Worm (Caenorhabditis elegans) whole organism, young adult: ENCODE measurements around the gene R04F11.3.
A peak's percentile ranks its signal among the peaks of the same experiment; 100 is the strongest.

Experiments
- B0261.1 ChIP-seq: sonication (generic microtip); optimal IDR thresholded peaks from 2 replicates; lab custom pipeline; 2016; ENCODE audit warnings: mild to moderate bottlenecking, missing genetic modification characterization, moderate library complexity, missing compliant biosample characterization
- F22D6.2 ChIP-seq: sonication (generic microtip); optimal IDR thresholded peaks from 2 replicates; lab custom pipeline; 2016; ENCODE audit warnings: mild to moderate bottlenecking, missing genetic modification characterization, missing compliant biosample characterization
- F23B12.7 ChIP-seq: sonication (generic microtip); optimal IDR thresholded peaks from 2 replicates; lab custom pipeline; 2017; ENCODE audit warnings: missing genetic modification characterization, mild to moderate bottlenecking, missing compliant biosample characterization, antibody characterized with exemption, moderate library complexity; ENCODE audit not compliant: insufficient read depth
- F39B2.1 ChIP-seq: fragments of 200-800 bp; sonication (Bioruptor generic); IDR thresholded peaks from 2 replicates; pipeline ENCODE4 v1.3.6; 2022; ENCODE audit warnings: missing genetic modification reagents, missing genetic modification characterization, missing compliant biosample characterization
- F52B5.7 ChIP-seq: sonication (generic microtip); optimal IDR thresholded peaks from 2 replicates; lab custom pipeline; 2016; ENCODE audit warnings: mild to moderate bottlenecking, missing genetic modification characterization, missing compliant biosample characterization
- K12H6.12 ChIP-seq: fragments of 200-800 bp; sonication (Bioruptor generic); optimal IDR thresholded peaks from 2 replicates; lab custom pipeline; 2018; ENCODE audit warnings: mild to moderate bottlenecking, missing genetic modification characterization, missing compliant biosample characterization
- Y53F4B.3 ChIP-seq: fragments of 200-800 bp; sonication (Bioruptor generic); IDR thresholded peaks from 2 replicates; pipeline ENCODE4 v1.3.6; 2022; ENCODE audit warnings: missing genetic modification reagents, missing genetic modification characterization, missing compliant biosample characterization
- Y53G8AR.9 ChIP-seq: fragments of 200-800 bp; sonication (Bioruptor generic); conservative IDR thresholded peaks from 2 replicates; pipeline ENCODE4 v1.3.6; 2022; ENCODE audit warnings: missing genetic modification reagents, missing genetic modification characterization, missing compliant biosample characterization
- Y67H2A.10 ChIP-seq: fragments of 200-800 bp; sonication (Bioruptor generic); conservative IDR thresholded peaks from 2 replicates; pipeline ENCODE4 v1.3.6; 2022; ENCODE audit warnings: missing genetic modification reagents, missing genetic modification characterization, missing compliant biosample characterization
- Y79H2A.3 ChIP-seq: fragments of 200-800 bp; sonication (Bioruptor generic); conservative IDR thresholded peaks from 2 replicates; pipeline ENCODE4 v1.3.6; 2022; ENCODE audit warnings: missing genetic modification reagents, missing genetic modification characterization, missing compliant biosample characterization
- ZK185.1 ChIP-seq: sonication (generic microtip); optimal IDR thresholded peaks from 2 replicates; lab custom pipeline; 2016; ENCODE audit warnings: mild to moderate bottlenecking, missing genetic modification characterization, missing compliant biosample characterization; ENCODE audit not compliant: poor library complexity, severe bottlenecking
- akir-1 ChIP-seq: fragments of 200-800 bp; sonication (Bioruptor generic); optimal IDR thresholded peaks from 2 replicates; lab custom pipeline; 2018; ENCODE audit warnings: mild to moderate bottlenecking, missing genetic modification characterization, moderate library complexity, missing compliant biosample characterization
- ama-1 ChIP-seq, 3 experiments: fragments of 150-350 bp in 1 of 3; sonication (generic microtip) in 2 of 3; optimal IDR thresholded peaks; 2 replicates each; lab custom pipeline; 2014 to 2018; ENCODE audit warnings: missing biosample characterization in 2 of 3, missing genetic modification characterization in 2 of 3, missing genetic modification reagents in 2 of 3
- aptf-2 ChIP-seq: fragments of 200-800 bp; sonication (Bioruptor generic); conservative IDR thresholded peaks from 2 replicates; pipeline ENCODE4 v1.3.6; 2022; ENCODE audit warnings: missing genetic modification reagents, missing genetic modification characterization, missing compliant biosample characterization
- athp-1 ChIP-seq: sonication (generic microtip); optimal IDR thresholded peaks from 2 replicates; lab custom pipeline; 2017; ENCODE audit warnings: mild to moderate bottlenecking, missing genetic modification characterization, missing compliant biosample characterization
- attf-3 ChIP-seq: fragments of 200-800 bp; sonication (Bioruptor generic); conservative IDR thresholded peaks from 2 replicates; pipeline ENCODE4 v1.3.6; 2022; ENCODE audit warnings: missing genetic modification reagents, missing genetic modification characterization, missing compliant biosample characterization
- bed-2 ChIP-seq: fragments of 200-800 bp; sonication (Bioruptor generic); IDR thresholded peaks from 2 replicates; pipeline ENCODE4 v1.3.6; 2022; ENCODE audit warnings: missing genetic modification reagents, missing genetic modification characterization, missing compliant biosample characterization
- cebp-2 ChIP-seq: fragments of 200-800 bp; sonication (Bioruptor generic); IDR thresholded peaks from 2 replicates; pipeline ENCODE4 v1.3.6; 2022; ENCODE audit warnings: missing genetic modification characterization, missing compliant biosample characterization
- die-1 ChIP-seq: sonication (generic microtip); optimal IDR thresholded peaks from 2 replicates; lab custom pipeline; 2016; ENCODE audit warnings: missing genotype, mild to moderate bottlenecking, missing genetic modification characterization, missing compliant biosample characterization
- dox-1 ChIP-seq: fragments of 200-800 bp; sonication (Bioruptor generic); IDR thresholded peaks from 2 replicates; pipeline ENCODE4 v1.3.6; 2022; ENCODE audit warnings: missing genetic modification reagents, missing genetic modification characterization, missing compliant biosample characterization
- dpff-1 ChIP-seq: sonication (generic microtip); optimal IDR thresholded peaks from 2 replicates; lab custom pipeline; 2017; ENCODE audit warnings: mild to moderate bottlenecking, missing genetic modification characterization, missing compliant biosample characterization
- dpl-1 ChIP-seq: fragments of 150-350 bp; optimal IDR thresholded peaks from 2 replicates; lab custom pipeline; 2014; ENCODE audit warnings: missing biosample characterization, missing genetic modification reagents, missing genetic modification characterization
- efl-1 ChIP-seq: fragments of 150-350 bp; optimal IDR thresholded peaks from 2 replicates; lab custom pipeline; 2014; ENCODE audit warnings: missing biosample characterization, missing genetic modification reagents, missing genetic modification characterization
- egrh-3 ChIP-seq: fragments of 200-800 bp; sonication (Bioruptor generic); IDR thresholded peaks from 2 replicates; pipeline ENCODE4 v1.3.6; 2022; ENCODE audit warnings: missing genetic modification reagents, missing genetic modification characterization, missing compliant biosample characterization
- fkh-3 ChIP-seq: sonication (generic microtip); optimal IDR thresholded peaks from 2 replicates; lab custom pipeline; 2016; ENCODE audit warnings: mild to moderate bottlenecking, missing genetic modification characterization, missing compliant biosample characterization
- hlh-26 ChIP-seq: fragments of 200-800 bp; sonication (Bioruptor generic); conservative IDR thresholded peaks from 2 replicates; pipeline ENCODE4 v1.3.6; 2022; ENCODE audit warnings: missing genetic modification reagents, missing genetic modification characterization, missing compliant biosample characterization
- hmg-1.2 ChIP-seq: fragments of 200-800 bp; sonication (Bioruptor generic); IDR thresholded peaks from 2 replicates; pipeline ENCODE4 v1.3.6; 2022; ENCODE audit warnings: missing genetic modification reagents, missing genetic modification characterization, missing compliant biosample characterization
- lag-1 ChIP-seq: fragments of 200-800 bp; sonication (Bioruptor generic); IDR thresholded peaks from 2 replicates; pipeline ENCODE4 v1.3.6; 2022; ENCODE audit warnings: missing genetic modification reagents, missing genetic modification characterization, missing compliant biosample characterization
- lin-26 ChIP-seq: fragments of 200-800 bp; sonication (Bioruptor generic); IDR thresholded peaks from 2 replicates; pipeline ENCODE4 v1.3.6; 2022; ENCODE audit warnings: missing genetic modification reagents, missing genetic modification characterization, missing compliant biosample characterization
- lin-35 ChIP-seq, 3 experiments: fragments of 150-350 bp in 2 of 3; sonication (generic microtip) in 1 of 3; optimal IDR thresholded peaks; 2 replicates each; lab custom pipeline; 2014 to 2018; ENCODE audit warnings: missing biosample characterization in 3 of 3, missing genetic modification characterization in 3 of 3, missing genetic modification reagents in 3 of 3
- lin-40 ChIP-seq: sonication (generic microtip); optimal IDR thresholded peaks from 2 replicates; lab custom pipeline; 2016; ENCODE audit warnings: missing genetic modification characterization, mild to moderate bottlenecking, missing compliant biosample characterization, missing genotype, missing genetic modification reagents
- lin-54 ChIP-seq: fragments of 200-800 bp; sonication (Bioruptor generic); optimal IDR thresholded peaks from 2 replicates; lab custom pipeline; 2018; ENCODE audit warnings: mild to moderate bottlenecking, missing genetic modification characterization, missing compliant biosample characterization
- madf-10 ChIP-seq: sonication (generic microtip); optimal IDR thresholded peaks from 2 replicates; lab custom pipeline; 2016; ENCODE audit warnings: mild to moderate bottlenecking, missing genetic modification characterization, missing compliant biosample characterization
- madf-3 ChIP-seq: fragments of 200-800 bp; sonication (Bioruptor generic); IDR thresholded peaks from 2 replicates; pipeline ENCODE4 v1.3.6; 2022; ENCODE audit warnings: missing genetic modification reagents, missing genetic modification characterization, missing compliant biosample characterization
- madf-6 ChIP-seq: fragments of 200-800 bp; sonication (Bioruptor generic); IDR thresholded peaks from 2 replicates; pipeline ENCODE4 v1.3.6; 2022; ENCODE audit warnings: missing genetic modification reagents, missing genetic modification characterization, missing compliant biosample characterization
- mcd-1 ChIP-seq: fragments of 200-800 bp; sonication (Bioruptor generic); IDR thresholded peaks from 2 replicates; pipeline ENCODE4 v1.3.6; 2022; ENCODE audit warnings: missing genetic modification reagents, missing genetic modification characterization, missing compliant biosample characterization
- mes-4 ChIP-seq: sonication (generic microtip); optimal IDR thresholded peaks from 2 replicates; lab custom pipeline; 2016; ENCODE audit warnings: missing genotype, missing genetic modification characterization, missing compliant biosample characterization
- nfya-2 ChIP-seq: fragments of 200-800 bp; sonication (Bioruptor generic); IDR thresholded peaks from 2 replicates; pipeline ENCODE4 v1.3.6; 2022; ENCODE audit warnings: missing genetic modification reagents, missing genetic modification characterization, missing compliant biosample characterization
- nhr-179 ChIP-seq: sonication (generic microtip); optimal IDR thresholded peaks from 2 replicates; lab custom pipeline; 2016; ENCODE audit warnings: mild to moderate bottlenecking, missing genetic modification characterization, missing compliant biosample characterization
- nhr-80 ChIP-seq: sonication (generic microtip); optimal IDR thresholded peaks from 2 replicates; lab custom pipeline; 2016; ENCODE audit warnings: missing genetic modification characterization, missing compliant biosample characterization
- nhr-90 ChIP-seq: sonication (generic microtip); optimal IDR thresholded peaks from 2 replicates; lab custom pipeline; 2016; ENCODE audit warnings: missing genotype, mild to moderate bottlenecking, missing genetic modification characterization, missing compliant biosample characterization
- pha-4 ChIP-seq: fragments of 150-350 bp; sonication (generic microtip); optimal IDR thresholded peaks from 2 replicates; lab custom pipeline; 2014; ENCODE audit warnings: missing biosample characterization, missing genetic modification reagents, missing genetic modification characterization
- rec-8 ChIP-seq, 2 experiments: sonication (generic microtip); optimal IDR thresholded peaks; 2 replicates each; lab custom pipeline; 2016; ENCODE audit warnings: mild to moderate bottlenecking in 2 of 2, missing genetic modification characterization in 2 of 2, missing genetic modification reagents in 2 of 2, missing genotype in 2 of 2, missing biosample characterization in 1 of 2, missing compliant biosample characterization in 1 of 2, moderate library complexity in 1 of 2
- rpc-1 ChIP-seq, 2 experiments: fragments of 150-350 bp in 1 of 2; sonication (generic microtip) in 1 of 2; optimal IDR thresholded peaks; 2 replicates each; lab custom pipeline; 2014 to 2018; ENCODE audit warnings: missing biosample characterization in 1 of 2, missing genetic modification characterization in 1 of 2, missing genetic modification reagents in 1 of 2, missing genotype in 1 of 2
- snpc-1.1 ChIP-seq: sonication (generic microtip); optimal IDR thresholded peaks from 2 replicates; lab custom pipeline; 2017; ENCODE audit warnings: missing genetic modification characterization, mild to moderate bottlenecking, missing compliant biosample characterization, antibody characterized with exemption, moderate library complexity, missing genotype, missing genetic modification reagents; ENCODE audit not compliant: insufficient read depth
- xnd-1 ChIP-seq: sonication (generic microtip); optimal IDR thresholded peaks from 2 replicates; lab custom pipeline; 2016; ENCODE audit warnings: missing genotype, missing genetic modification reagents, missing genetic modification characterization, missing compliant biosample characterization
- zim-3 ChIP-seq: sonication (generic microtip); optimal IDR thresholded peaks from 2 replicates; lab custom pipeline; 2017; ENCODE audit warnings: mild to moderate bottlenecking, missing genetic modification characterization, moderate library complexity, missing compliant biosample characterization
- ztf-25 ChIP-seq: fragments of 200-800 bp; sonication (Bioruptor generic); IDR thresholded peaks from 2 replicates; pipeline ENCODE4 v1.3.6; 2022; ENCODE audit warnings: missing genetic modification reagents, missing genetic modification characterization, missing compliant biosample characterization

Gene R04F11.3

ce11 chrV:12343419-12343969, 26.5 kb upstream of the R04F11.3 start, which contains the start of gene tomm-20:
tomm-20 (minus strand) TSS chrV:12343469.
- peak; percentile 52 for TF ChIP-seq die-1 (tag; lab: Kevin White, UChicago)
- no peak for TF ChIP-seq cebp-2 (GFP tag; lab: Robert Waterston, UW)
- peak; percentile 90 for TF ChIP-seq mcd-1 (GFP tag; lab: Robert Waterston, UW)
- peak; percentile 79 for TF ChIP-seq dox-1
- TF ChIP-seq egrh-3 (GFP tag; lab: Robert Waterston, UW): no peak
- no peak for TF ChIP-seq zim-3 (tag; lab: Kevin White, UChicago)
- TF ChIP-seq snpc-1.1: peak; percentile 40
- TF ChIP-seq fkh-3 (tag; lab: Kevin White, UChicago): no peak
- TF ChIP-seq lin-40: peak; percentile 93
- TF ChIP-seq pha-4 (tag; lab: Kevin White, UChicago): peak; percentile 37
- peak; percentile 87 for TF ChIP-seq attf-3
- no peak for TF ChIP-seq akir-1
- no peak for TF ChIP-seq aptf-2 (GFP tag; lab: Robert Waterston, UW)
- no peak for TF ChIP-seq nfya-2 (GFP tag; lab: Robert Waterston, UW)
- peak; percentile 98 for TF ChIP-seq dpl-1 (GFP tag; lab: Kevin White, UChicago)
- peak; percentile 58 for TF ChIP-seq madf-10
- TF ChIP-seq F52B5.7 (tag; lab: Kevin White, UChicago): no peak
- peak; percentile 65 for TF ChIP-seq F22D6.2 (tag; lab: Kevin White, UChicago)
- no peak for TF ChIP-seq nhr-90 (tag; lab: Kevin White, UChicago)
- TF ChIP-seq athp-1 (tag; lab: Kevin White, UChicago): peak; percentile 23
- peak; percentile 54 for TF ChIP-seq xnd-1 (tag; lab: Kevin White, UChicago)
- no peak for TF ChIP-seq nhr-179 (tag; lab: Kevin White, UChicago)
- TF ChIP-seq efl-1 (GFP tag; lab: Kevin White, UChicago): peak; percentile 91
- no peak for TF ChIP-seq bed-2 (GFP tag; lab: Robert Waterston, UW)
- no peak for TF ChIP-seq ama-1 (optimal IDR thresholded peaks at IDR 0.05; lab: Kevin White, UChicago)
- no peak for TF ChIP-seq ama-1 (GFP tag; optimal IDR thresholded peaks at IDR 0.05; lab: Kevin White, UChicago)
- peak; percentile 31 for TF ChIP-seq B0261.1 (tag; lab: Kevin White, UChicago)
- no peak for TF ChIP-seq mes-4 (tag; lab: Kevin White, UChicago)
- no peak for TF ChIP-seq F39B2.1 (GFP tag; lab: Robert Waterston, UW)
- peak; percentile 86 for TF ChIP-seq madf-6 (GFP tag; lab: Robert Waterston, UW)
- no peak for TF ChIP-seq Y67H2A.10 (GFP tag; lab: Robert Waterston, UW)
- peak; percentile 94 for TF ChIP-seq Y53G8AR.9 (GFP tag; lab: Robert Waterston, UW)
- TF ChIP-seq rec-8 (tag; optimal IDR thresholded peaks at IDR 0.05; lab: Kevin White, UChicago): no peak
- no peak for TF ChIP-seq lag-1 (GFP tag; lab: Robert Waterston, UW)
- TF ChIP-seq F23B12.7 (tag; lab: Kevin White, UChicago): peak; percentile 83
- peak; percentile 87 for TF ChIP-seq madf-3 (GFP tag; lab: Robert Waterston, UW)
- TF ChIP-seq Y79H2A.3: no peak
- TF ChIP-seq hmg-1.2 (GFP tag; lab: Robert Waterston, UW): peak; percentile 74
- peak; percentile 98 for TF ChIP-seq lin-54
- peak; percentile 58 for TF ChIP-seq nhr-80 (tag; lab: Kevin White, UChicago)
- no peak for TF ChIP-seq dpff-1 (tag; lab: Kevin White, UChicago)
- peak; percentile 39 for TF ChIP-seq K12H6.12
- TF ChIP-seq lin-35 (GFP tag; optimal IDR thresholded peaks at IDR 0.05; lab: Kevin White, UChicago): peak; percentile 86 to 98 (median 92)
- TF ChIP-seq Y53F4B.3 (GFP tag; lab: Robert Waterston, UW): no peak
- no peak for TF ChIP-seq rpc-1 (optimal IDR thresholded peaks at IDR 0.05; lab: Kevin White, UChicago)
- no peak for TF ChIP-seq rpc-1 (tag; optimal IDR thresholded peaks at IDR 0.05; lab: Kevin White, UChicago)
- no peak for TF ChIP-seq hlh-26 (GFP tag; lab: Robert Waterston, UW)
- TF ChIP-seq ztf-25 (GFP tag; lab: Robert Waterston, UW): no peak
- TF ChIP-seq lin-26 (GFP tag; lab: Robert Waterston, UW): no peak
- TF ChIP-seq ZK185.1 (tag; lab: Kevin White, UChicago): peak; percentile 92
